Worm (Caenorhabditis elegans): ENCODE data around the gene F53F4.16.

ce11 chrV:13571714-13572258 lies 49.8 kb downstream of the F53F4.16 start, which contains the start of gene C50B8.4:
- TF ChIP-seq ceh-82 (tag; optimal IDR thresholded peaks at IDR 0.05) (no peak), zag-1 (tag; optimal IDR thresholded peaks at IDR 0.05) (no peak), ZK546.5 (tag; optimal IDR thresholded peaks at IDR 0.05) (no peak)
